Worm (Caenorhabditis elegans) whole organism, L4 larva: ENCODE results near the gene srh-127.

ENCODE experiments used
- F26F4.8 ChIP-seq: fragments of 200-800 bp; sonication (Bioruptor generic); conservative IDR thresholded peaks from 2 replicates; pipeline ENCODE4 v1.3.6; 2022; ENCODE audit warnings: missing genetic modification characterization, missing compliant biosample characterization
- Y48G9A.11 ChIP-seq: fragments of 200-800 bp; sonication (Bioruptor generic); IDR thresholded peaks from 2 replicates; pipeline ENCODE4 v1.3.6; 2022; ENCODE audit warnings: missing genetic modification reagents, missing genetic modification characterization, missing compliant biosample characterization
- ZK546.5 ChIP-seq, 2 experiments: sonication (generic microtip); optimal IDR thresholded peaks; 2 replicates each; lab custom pipeline; 2017; ENCODE audit warnings: missing biosample characterization in 2 of 2, missing genetic modification characterization in 2 of 2
- ama-1 ChIP-seq: fragments of 150-350 bp; optimal IDR thresholded peaks from 2 replicates; lab custom pipeline; 2014; ENCODE audit warnings: inconsistent platforms, mixed read lengths
- attf-4 ChIP-seq: sonication (generic microtip); optimal IDR thresholded peaks from 3 replicates; lab custom pipeline; 2017; ENCODE audit warnings: missing biosample characterization, missing genetic modification characterization
- ceh-44 ChIP-seq: fragments of 200-800 bp; sonication (Bioruptor generic); IDR thresholded peaks from 2 replicates; pipeline ENCODE4 v1.3.6; 2022; ENCODE audit warnings: missing genetic modification reagents, missing genetic modification characterization, missing compliant biosample characterization
- ceh-62 ChIP-seq: sonication (generic microtip); optimal IDR thresholded peaks from 2 replicates; lab custom pipeline; 2017; ENCODE audit warnings: missing biosample characterization, missing genetic modification characterization
- daf-12 ChIP-seq: fragments of 150-350 bp; optimal IDR thresholded peaks from 2 replicates; lab custom pipeline; 2014; ENCODE audit warnings: missing biosample characterization, missing genetic modification reagents, missing genetic modification characterization
- dmd-6 ChIP-seq: fragments of 200-800 bp; sonication (Bioruptor generic); IDR thresholded peaks from 2 replicates; pipeline ENCODE4 v1.3.6; 2022; ENCODE audit warnings: missing genetic modification reagents, missing genetic modification characterization, missing compliant biosample characterization
- dmd-9 ChIP-seq: fragments of 200-800 bp; sonication (Bioruptor generic); IDR thresholded peaks from 2 replicates; pipeline ENCODE4 v1.3.6; 2022; ENCODE audit warnings: missing genetic modification reagents, missing genetic modification characterization, missing compliant biosample characterization
- dve-1 ChIP-seq: sonication (generic microtip); optimal IDR thresholded peaks from 2 replicates; lab custom pipeline; 2017; ENCODE audit warnings: antibody characterized with exemption, mild to moderate bottlenecking, missing genetic modification characterization, missing compliant biosample characterization; ENCODE audit not compliant: insufficient read depth
- egl-43 ChIP-seq: fragments of 200-800 bp; sonication (Bioruptor generic); IDR thresholded peaks from 2 replicates; pipeline ENCODE4 v1.3.6; 2022; ENCODE audit warnings: missing genetic modification reagents, missing genetic modification characterization, missing compliant biosample characterization
- fos-1 ChIP-seq: fragments of 150-350 bp; optimal IDR thresholded peaks from 2 replicates; lab custom pipeline; 2014; ENCODE audit warnings: missing biosample characterization, missing genetic modification characterization
- lin-15B ChIP-seq: fragments of 150-350 bp; sonication (generic microtip); optimal IDR thresholded peaks from 3 replicates; lab custom pipeline; 2014; ENCODE audit warnings: missing biosample characterization, missing genetic modification characterization
- lir-3 ChIP-seq: sonication (generic microtip); optimal IDR thresholded peaks from 2 replicates; lab custom pipeline; 2016; ENCODE audit warnings: mild to moderate bottlenecking, missing genetic modification characterization, missing compliant biosample characterization
- mdl-1 ChIP-seq, 2 experiments: fragments of 150-350 bp in 1 of 2; sonication (generic microtip) in 1 of 2; optimal IDR thresholded peaks; 2 replicates each; lab custom pipeline; 2014 to 2017; ENCODE audit warnings: missing biosample characterization in 2 of 2, missing genetic modification characterization in 2 of 2
- mep-1 ChIP-seq: fragments of 150-350 bp; sonication (generic microtip); optimal IDR thresholded peaks from 3 replicates; lab custom pipeline; 2014; ENCODE audit warnings: missing biosample characterization, missing genetic modification characterization
- nhr-10 ChIP-seq: fragments of 150-350 bp; optimal IDR thresholded peaks from 2 replicates; lab custom pipeline; 2014; ENCODE audit warnings: missing biosample characterization, missing genetic modification characterization
- nhr-11 ChIP-seq: fragments of 150-350 bp; optimal IDR thresholded peaks from 2 replicates; lab custom pipeline; 2014; ENCODE audit warnings: missing biosample characterization, missing genetic modification characterization
- nhr-25 ChIP-seq: sonication (generic microtip); optimal IDR thresholded peaks from 2 replicates; lab custom pipeline; 2017; ENCODE audit warnings: missing genetic modification characterization, mild to moderate bottlenecking, missing compliant biosample characterization, antibody characterized with exemption, moderate library complexity, borderline replicate concordance; ENCODE audit not compliant: insufficient read depth
- nhr-42 ChIP-seq: fragments of 200-800 bp; sonication (Bioruptor generic); IDR thresholded peaks from 2 replicates; pipeline ENCODE4 v1.3.6; 2022; ENCODE audit warnings: missing genetic modification characterization, missing compliant biosample characterization
- pha-4 ChIP-seq, 2 experiments: fragments of 150-350 bp in 1 of 2; fragments of 200-800 bp in 1 of 2; sonication (Bioruptor generic) in 1 of 2; IDR thresholded peaks in 1 of 2; optimal IDR thresholded peaks in 1 of 2; 2 replicates each; pipeline versions ENCODE4 v1.3.6 to Lab custom; 2014 to 2022; ENCODE audit warnings: missing genetic modification characterization in 2 of 2, missing genetic modification reagents in 2 of 2, missing biosample characterization in 1 of 2, missing compliant biosample characterization in 1 of 2
- pqm-1 ChIP-seq: sonication (generic microtip); optimal IDR thresholded peaks from 2 replicates; lab custom pipeline; 2017; ENCODE audit warnings: missing biosample characterization, missing genetic modification characterization
- saeg-2 ChIP-seq: fragments of 200-800 bp; sonication (Bioruptor generic); IDR thresholded peaks from 2 replicates; pipeline ENCODE4 v1.3.6; 2022; ENCODE audit warnings: missing genetic modification reagents, missing genetic modification characterization, missing compliant biosample characterization
- skn-1 ChIP-seq: fragments of 150-350 bp; optimal IDR thresholded peaks from 2 replicates; lab custom pipeline; 2014; ENCODE audit warnings: missing biosample characterization, missing genetic modification characterization
- snpc-1.2 ChIP-seq: fragments of 200-800 bp; sonication (Bioruptor generic); IDR thresholded peaks from 2 replicates; pipeline ENCODE4 v1.3.6; 2022; ENCODE audit warnings: missing genetic modification reagents, missing genetic modification characterization, missing compliant biosample characterization
- snpc-4 ChIP-seq: fragments of 150-350 bp; optimal IDR thresholded peaks from 2 replicates; lab custom pipeline; 2014; ENCODE audit warnings: missing biosample characterization, missing genetic modification characterization
- spr-1 ChIP-seq: sonication (generic microtip); optimal IDR thresholded peaks from 2 replicates; lab custom pipeline; 2016; ENCODE audit warnings: mild to moderate bottlenecking, missing genetic modification characterization, missing compliant biosample characterization
- spr-3 ChIP-seq: fragments of 200-800 bp; sonication (Bioruptor generic); optimal IDR thresholded peaks from 2 replicates; lab custom pipeline; 2018; ENCODE audit warnings: mild to moderate bottlenecking, missing genetic modification characterization, missing compliant biosample characterization
- unc-130 ChIP-seq: sonication (generic microtip); optimal IDR thresholded peaks from 2 replicates; lab custom pipeline; 2016; ENCODE audit warnings: missing genetic modification reagents, missing genetic modification characterization, missing compliant biosample characterization
- unc-39 ChIP-seq: sonication (generic microtip); optimal IDR thresholded peaks from 2 replicates; lab custom pipeline; 2017; ENCODE audit warnings: missing biosample characterization, missing genetic modification characterization
- unc-62 ChIP-seq, 3 experiments: fragments of 150-350 bp in 1 of 3; sonication (generic microtip); optimal IDR thresholded peaks in 2 of 3; peaks in 1 of 3; 1 replicate in 1 of 3; 2 replicates in 2 of 3; lab custom pipeline; 2014 to 2017; ENCODE audit warnings: missing biosample characterization in 3 of 3, missing genetic modification characterization in 3 of 3, missing genetic modification reagents in 3 of 3, missing genotype in 1 of 3
- zag-1 ChIP-seq: fragments of 150-350 bp; optimal IDR thresholded peaks from 2 replicates; lab custom pipeline; 2014; ENCODE audit warnings: missing biosample characterization, missing genetic modification characterization
- ztf-7 ChIP-seq: fragments of 150-350 bp; optimal IDR thresholded peaks from 2 replicates; lab custom pipeline; 2014; ENCODE audit warnings: missing biosample characterization, missing genetic modification characterization

The srh-127 gene

DNA sequence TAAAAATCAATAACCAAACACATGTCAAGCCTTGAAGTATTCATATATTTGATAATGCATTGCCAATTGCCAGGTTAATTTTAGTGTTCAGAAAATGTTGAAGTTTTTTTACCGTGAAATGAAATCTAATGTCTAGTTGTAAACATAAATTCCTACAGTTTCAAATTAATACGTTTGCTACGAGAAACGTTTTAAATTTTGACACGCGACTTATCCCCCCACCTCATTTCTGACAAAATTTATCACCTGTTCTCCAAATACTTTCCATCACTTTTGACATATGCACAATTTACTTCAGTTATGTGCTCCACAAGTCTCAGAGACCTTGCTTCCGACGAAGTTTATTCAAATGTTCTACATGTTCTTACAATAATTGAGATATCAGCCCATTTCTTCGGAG lies 20.9 kb downstream of the srh-127 start, which contains the start of gene srh-146:
Gene srh-146, plus strand, starts transcription at position 301 of the 400 bp plus-strand sequence.
- TF ChIP-seq unc-130: no peak
- TF ChIP-seq nhr-10 (tag; lab: Kevin White, UChicago): no peak
- no peak for TF ChIP-seq dmd-6 (GFP tag; lab: Robert Waterston, UW)
- no peak for TF ChIP-seq attf-4
- TF ChIP-seq ztf-7 (tag; lab: Kevin White, UChicago): no peak
- no peak for TF ChIP-seq pqm-1 (tag; lab: Kevin White, UChicago)
- TF ChIP-seq ceh-44 (GFP tag; lab: Robert Waterston, UW): no peak
- TF ChIP-seq snpc-1.2 (GFP tag; lab: Robert Waterston, UW): no peak

DNA sequence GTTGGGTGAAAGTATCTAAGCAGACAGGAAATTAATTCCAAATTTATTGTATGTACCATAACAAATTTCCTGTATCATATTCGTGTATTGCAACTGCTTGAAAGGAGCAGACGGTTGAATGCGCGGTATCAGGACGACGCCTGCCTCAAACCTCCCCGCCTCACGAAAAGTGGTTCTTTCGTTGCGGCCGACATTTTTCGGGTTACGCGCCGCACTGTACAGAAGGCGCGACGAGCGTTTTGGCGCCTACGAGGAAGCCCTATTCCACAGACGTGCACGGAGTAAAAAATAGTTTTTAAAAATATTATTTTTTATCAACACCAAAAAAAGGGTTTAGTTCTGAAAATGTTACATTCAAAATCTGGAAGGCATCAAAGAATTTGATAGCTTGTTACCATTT lies 27.0 kb downstream of the srh-127 start:
- no peak for TF ChIP-seq zag-1 (tag; lab: Kevin White, UChicago)
- 0 out of 2 replicates have a peak, but pooled peaks have one; percentile 42 for TF ChIP-seq snpc-1.2 (GFP tag; lab: Robert Waterston, UW)

DNA sequence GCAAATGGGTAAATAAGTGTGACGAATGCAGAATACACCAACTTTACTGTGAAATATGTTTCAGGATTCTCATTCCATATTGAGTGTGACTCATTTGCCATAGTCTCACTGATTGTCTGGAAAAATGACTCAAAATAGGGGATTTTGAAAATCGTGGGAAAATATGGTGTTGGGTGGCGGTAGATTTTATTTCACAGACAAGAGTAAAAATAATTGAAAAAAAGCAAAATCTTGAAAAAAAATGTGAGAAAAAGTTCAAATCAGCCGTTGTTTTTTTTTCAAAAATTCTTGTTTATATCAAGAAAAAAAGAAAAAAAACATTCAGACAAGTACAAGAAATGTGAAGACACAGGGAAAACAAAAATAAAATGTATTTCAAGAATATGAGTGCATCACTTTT lies 29.5 kb downstream of the srh-127 start, which contains the start of gene srh-38:
Gene srh-38, minus strand, starts transcription at position 101 of the 400 bp plus-strand sequence.
- no peak for TF ChIP-seq snpc-4 (tag; lab: Kevin White, UChicago)

- TF ChIP-seq lir-3 (tag; lab: Kevin White, UChicago) (no peak), snpc-4 (tag; lab: Kevin White, UChicago) (no peak), saeg-2 (GFP tag; lab: Robert Waterston, UW) (no peak), ama-1 (lab: Kevin White, UChicago) (no peak), Y48G9A.11 (GFP tag; lab: Robert Waterston, UW) (no peak), F26F4.8 (GFP tag; lab: Robert Waterston, UW) (no peak)
Measured at ce11 chrV:2927553-2927952, 34.5 kb downstream of the srh-127 start, which contains the start of gene C31B8.12. TSS of gene C31B8.12 (minus strand) at chrV:2927653.

DNA sequence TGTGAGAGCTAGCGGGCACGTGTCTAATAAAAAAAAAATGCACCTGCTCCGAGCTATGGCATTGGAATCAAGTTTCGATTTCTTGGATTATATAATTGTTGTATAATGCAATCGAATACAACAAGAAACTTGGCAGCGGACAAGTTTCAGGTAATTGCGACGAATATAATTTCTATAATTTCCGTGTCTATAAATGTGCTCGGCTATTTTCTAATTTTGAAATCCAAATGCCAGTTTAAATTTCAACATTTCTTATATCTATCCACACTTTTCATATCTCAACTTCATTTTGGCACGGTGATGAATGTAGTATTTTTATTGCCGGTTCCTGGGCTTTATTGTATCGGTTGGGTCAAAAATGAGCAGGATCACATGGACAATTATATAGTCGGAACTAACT lies 36.7 kb downstream of the srh-127 start, which contains the start of gene C31B8.16:
Gene C31B8.16, plus strand, starts transcription at position 301 of the 400 bp plus-strand sequence.
- TF ChIP-seq ceh-62 (tag; lab: Kevin White, UChicago): no peak
- no peak for TF ChIP-seq unc-39
- TF ChIP-seq ZK546.5 (tag; optimal IDR thresholded peaks at IDR 0.05; lab: Kevin White, UChicago): no peak
- TF ChIP-seq unc-62 (GFP tag; optimal IDR thresholded peaks at IDR 0.05 in 1 of 2; lab: Kevin White, UChicago): no peak
- no peak for TF ChIP-seq unc-62 (tag; optimal IDR thresholded peaks at IDR 0.05; lab: Kevin White, UChicago)
- TF ChIP-seq egl-43 (GFP tag; lab: Robert Waterston, UW): no peak
- TF ChIP-seq mep-1 (tag; lab: Kevin White, UChicago): no peak
- TF ChIP-seq dmd-9 (GFP tag; lab: Robert Waterston, UW): no peak
- TF ChIP-seq pha-4 (GFP tag; IDR thresholded peaks at IDR 0.05; lab: Robert Waterston, UW): no peak
- TF ChIP-seq pha-4 (tag; optimal IDR thresholded peaks at IDR 0.05; lab: Kevin White, UChicago): no peak
- TF ChIP-seq lin-15B (tag; lab: Kevin White, UChicago): no peak
- TF ChIP-seq mdl-1 (tag; optimal IDR thresholded peaks at IDR 0.05; lab: Kevin White, UChicago): no peak
- no peak for TF ChIP-seq spr-1 (tag; lab: Kevin White, UChicago)
- TF ChIP-seq spr-3 (GFP tag; lab: Kevin White, UChicago): no peak
- TF ChIP-seq fos-1 (tag; lab: Kevin White, UChicago): no peak
- TF ChIP-seq, all 104 proteins: peak for 0

- TF ChIP-seq nhr-10 (tag; lab: Kevin White, UChicago): no peak
- TF ChIP-seq lin-15B (tag; lab: Kevin White, UChicago): no peak
- no peak for TF ChIP-seq unc-39
- TF ChIP-seq unc-62 (GFP tag; optimal IDR thresholded peaks at IDR 0.05 in 1 of 2; lab: Kevin White, UChicago): no peak
- TF ChIP-seq unc-62 (tag; optimal IDR thresholded peaks at IDR 0.05; lab: Kevin White, UChicago): no peak
- no peak for TF ChIP-seq dve-1
- TF ChIP-seq nhr-11 (tag; lab: Kevin White, UChicago): no peak
- no peak for TF ChIP-seq daf-12 (tag; lab: Kevin White, UChicago)
- no peak for TF ChIP-seq skn-1 (tag; lab: Kevin White, UChicago)
- TF ChIP-seq zag-1 (tag; lab: Kevin White, UChicago): no peak
- no peak for TF ChIP-seq ceh-62 (tag; lab: Kevin White, UChicago)
- no peak for TF ChIP-seq nhr-42 (GFP tag; lab: Robert Waterston, UW)
- no peak for TF ChIP-seq nhr-25 (tag; lab: Kevin White, UChicago)
Measured at ce11 chrV:2931252-2931651, 38.2 kb downstream of the srh-127 start, which contains the start of gene C31B8.1. TSS of gene C31B8.1 (plus strand) at chrV:2931552.
